Worm (Caenorhabditis elegans): Measurements from ENCODE around the gene F41B4.2.
A peak's percentile ranks its signal among the peaks of the same experiment; 100 is the strongest.

Gene F41B4.2

ce11 chrX:6840670-6841308 is 5.7 kb upstream of the F41B4.2 start, which contains the start of the genes glr-6 and asg-2 (continued):
- TF ChIP-seq hlh-17 (GFP tag; optimal IDR thresholded peaks at IDR 0.05; ENCODE audit: borderline replicate concordance): no peak
- TF ChIP-seq snpc-4 (tag; optimal IDR thresholded peaks at IDR 0.05): peak; percentile 28
- TF ChIP-seq vab-15 (tag; optimal IDR thresholded peaks at IDR 0.05): no peak
- peak; percentile 98 for TF ChIP-seq C16A3.4 (tag; optimal IDR thresholded peaks at IDR 0.05)
- no peak for TF ChIP-seq unc-98 (GFP tag; IDR thresholded peaks at IDR 0.05)
- TF ChIP-seq lin-35 (GFP tag; optimal IDR thresholded peaks at IDR 0.05): peak; percentile 63 to 89
- peak; percentile 86 for TF ChIP-seq nhr-20 (tag; optimal IDR thresholded peaks at IDR 0.05)
- TF ChIP-seq nhr-11 (tag; optimal IDR thresholded peaks at IDR 0.05): peak; percentile 32
- TF ChIP-seq nhr-84 (tag; optimal IDR thresholded peaks at IDR 0.05): no peak
- TF ChIP-seq nhr-76 (tag; optimal IDR thresholded peaks at IDR 0.05): no peak
- peak; percentile 34 for TF ChIP-seq nhr-237 (tag; optimal IDR thresholded peaks at IDR 0.05)
- TF ChIP-seq C04F5.9 (tag; optimal IDR thresholded peaks at IDR 0.05): no peak
- peak; percentile 60 to 76 (median 62) for TF ChIP-seq ceh-82 (tag; optimal IDR thresholded peaks at IDR 0.05)
- TF ChIP-seq nhr-28 (tag; optimal IDR thresholded peaks at IDR 0.05): no peak
- no peak for TF ChIP-seq zip-4 (GFP tag; optimal IDR thresholded peaks at IDR 0.05)
- peak; percentile 83 for TF ChIP-seq swsn-7 (tag; optimal IDR thresholded peaks at IDR 0.05)
- peak; percentile 67 to 79 (median 75) for TF ChIP-seq dpl-1 (GFP tag; optimal IDR thresholded peaks at IDR 0.05)

DNA sequence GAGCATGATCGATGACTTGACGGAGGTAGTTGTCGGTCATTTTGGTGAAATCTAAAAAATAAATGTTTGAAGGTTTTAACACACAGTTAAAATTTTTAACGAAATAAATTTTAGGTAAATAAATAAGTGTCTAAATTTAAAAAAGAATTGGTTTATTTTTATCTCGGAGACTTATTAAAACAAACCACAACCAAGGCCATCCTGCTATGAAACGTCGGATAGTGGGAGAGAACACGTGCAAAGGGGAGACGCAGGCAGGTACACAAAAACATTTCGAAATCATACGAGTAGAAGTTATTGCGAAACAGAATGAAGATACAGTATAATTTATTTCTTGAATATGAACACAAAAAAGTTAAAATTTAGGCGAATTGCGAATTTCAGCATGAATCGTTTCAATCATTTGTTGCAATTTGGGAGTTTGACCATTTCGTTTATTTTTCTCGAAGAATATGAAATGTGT is 1.0 kb upstream of the F41B4.2 start, which contains the start of gene F41B4.3:
Gene F41B4.3 (minus strand): TSS at position 51 of the 463 bp plus-strand sequence.
- no peak for TF ChIP-seq fkh-8 (tag; optimal IDR thresholded peaks at IDR 0.05)
- TF ChIP-seq efl-3 (GFP tag; optimal IDR thresholded peaks at IDR 0.05): no peak
- TF ChIP-seq fkh-4 (tag; optimal IDR thresholded peaks at IDR 0.05; ENCODE audit: borderline replicate concordance): no peak
- TF ChIP-seq fkh-10 (GFP tag; optimal IDR thresholded peaks at IDR 0.05): no peak
- TF ChIP-seq nhr-19 (GFP tag; conservative IDR thresholded peaks at IDR 0.05): no peak
- no peak for TF ChIP-seq unc-62 (GFP tag; optimal IDR thresholded peaks at IDR 0.05)
- TF ChIP-seq efl-1 (optimal IDR thresholded peaks at IDR 0.05): peak in 1 of 2 experiments; percentile 13
- TF ChIP-seq efl-1 (GFP tag; optimal IDR thresholded peaks at IDR 0.05 in 1 of 2): peak in 1 of 2 experiments; percentile 9
- no peak for TF ChIP-seq ceh-8 (GFP tag; optimal IDR thresholded peaks at IDR 0.05)
- no peak for TF ChIP-seq ceh-90 (tag; optimal IDR thresholded peaks at IDR 0.05)
- no peak for TF ChIP-seq F16B12.6 (tag; optimal IDR thresholded peaks at IDR 0.05)
- TF ChIP-seq dpl-1 (GFP tag; optimal IDR thresholded peaks at IDR 0.05): peak in 1 of 3 experiments; percentile 10
- no peak for TF ChIP-seq mab-9 (GFP tag; IDR thresholded peaks at IDR 0.05)
- TF ChIP-seq nhr-84 (tag; optimal IDR thresholded peaks at IDR 0.05): no peak
- TF ChIP-seq sox-4 (tag; optimal IDR thresholded peaks at IDR 0.05): no peak
- no peak for TF ChIP-seq fos-1 (tag; optimal IDR thresholded peaks at IDR 0.05)
- no peak for TF ChIP-seq lin-13 (GFP tag; optimal IDR thresholded peaks at IDR 0.05)
- peak; percentile 64 for TF ChIP-seq zip-4 (GFP tag; optimal IDR thresholded peaks at IDR 0.05)
- TF ChIP-seq lin-39 (tag; optimal IDR thresholded peaks at IDR 0.05): no peak
- no peak for TF ChIP-seq ama-1 (optimal IDR thresholded peaks at IDR 0.05)
- peak; percentile 16 for TF ChIP-seq nhr-90 (tag; optimal IDR thresholded peaks at IDR 0.05; ENCODE audit: poor library complexity)
- peak; percentile 29 for TF ChIP-seq rnt-1 (tag; optimal IDR thresholded peaks at IDR 0.05)
- no peak for TF ChIP-seq pqm-1 (tag; optimal IDR thresholded peaks at IDR 0.05)
- no peak for TF ChIP-seq grh-1 (GFP tag; IDR thresholded peaks at IDR 0.05)
- no peak for TF ChIP-seq pag-3 (tag; optimal IDR thresholded peaks at IDR 0.05; ENCODE audit: borderline replicate concordance, insufficient read depth)
- no peak for TF ChIP-seq unc-30 (tag; optimal IDR thresholded peaks at IDR 0.05)
- peak; percentile 61 for TF ChIP-seq skn-1 (tag; optimal IDR thresholded peaks at IDR 0.05)
- TF ChIP-seq jun-1 (tag; optimal IDR thresholded peaks at IDR 0.05): no peak
- no peak for TF ChIP-seq egl-27 (tag; optimal IDR thresholded peaks at IDR 0.05)
- TF ChIP-seq nhr-28 (tag; optimal IDR thresholded peaks at IDR 0.05): no peak
- TF ChIP-seq dsc-1 (tag; optimal IDR thresholded peaks at IDR 0.05): no peak
- no peak for TF ChIP-seq C04F5.9 (tag; optimal IDR thresholded peaks at IDR 0.05)
- no peak for TF ChIP-seq lir-3 (tag; optimal IDR thresholded peaks at IDR 0.05; ENCODE audit: poor library complexity)
- TF ChIP-seq nhr-71 (tag; optimal IDR thresholded peaks at IDR 0.05): peak; percentile 48
- no peak for TF ChIP-seq unc-98 (GFP tag; IDR thresholded peaks at IDR 0.05)
- peak; percentile 34 for TF ChIP-seq snu-23 (GFP tag; optimal IDR thresholded peaks at IDR 0.05)
- peak in 1 of 2 experiments; percentile 9 for TF ChIP-seq lin-35 (GFP tag; optimal IDR thresholded peaks at IDR 0.05)
- TF ChIP-seq lin-15B (tag; optimal IDR thresholded peaks at IDR 0.05): no peak
- peak; percentile 21 for TF ChIP-seq nhr-20 (tag; optimal IDR thresholded peaks at IDR 0.05)
- peak; percentile 72 for TF ChIP-seq mep-1 (tag; optimal IDR thresholded peaks at IDR 0.05)

All from whole organism, L1 larva.